Fruit fly (Drosophila melanogaster): ENCODE data around the gene Atg1.
A peak's percentile ranks its signal among the peaks of the same experiment; 100 is the strongest.

The Atg1 gene

DNA sequence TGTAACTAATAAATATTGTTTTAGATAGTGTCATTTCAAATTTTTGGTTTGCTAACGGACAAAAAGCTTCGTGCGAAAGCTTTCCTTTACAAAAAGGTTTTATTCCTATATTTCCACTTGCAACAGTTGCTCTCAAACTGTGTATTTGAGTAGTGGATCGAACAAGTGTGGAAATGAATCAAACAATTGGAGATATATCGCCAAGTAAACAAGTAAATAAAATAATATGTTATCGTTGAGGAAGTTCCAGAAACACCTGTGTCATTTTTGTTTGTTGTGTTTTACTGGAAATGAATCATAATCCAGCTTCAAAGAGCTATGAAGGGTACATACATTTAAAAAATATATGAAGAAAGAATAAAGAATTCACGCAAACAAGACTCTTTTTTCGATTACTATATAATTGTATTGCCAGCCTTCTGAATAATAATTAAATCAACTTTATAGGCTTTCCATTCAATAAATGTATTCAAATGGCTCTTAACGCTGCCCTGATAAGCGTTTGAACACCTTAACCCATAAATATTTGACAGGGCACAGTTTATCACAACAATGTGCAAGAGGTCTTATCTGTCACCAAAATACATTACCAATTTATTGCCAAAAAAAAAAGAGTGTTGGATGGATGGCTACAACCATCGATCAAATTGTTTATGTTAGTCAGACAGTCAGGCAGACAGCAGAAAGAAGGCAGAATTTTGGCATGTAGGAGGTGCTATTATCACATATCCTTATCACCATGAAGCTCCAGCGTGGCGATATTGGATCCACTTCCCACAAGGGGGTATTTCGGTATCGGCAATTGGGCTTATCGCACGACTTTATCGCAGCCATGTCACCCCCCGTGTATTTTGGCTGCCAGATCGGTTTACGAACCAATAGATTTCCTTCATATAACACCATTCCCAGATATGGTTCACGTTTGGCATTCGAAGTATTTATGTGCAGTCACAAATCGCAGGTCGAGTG is 30.9 kb upstream of the Atg1 start (continued):
- peak; percentile 21 for TF ChIP-seq Dek (tag; optimal IDR thresholded peaks at IDR 0.05)
- no peak for TF ChIP-seq CG14014 (GFP tag; IDR thresholded peaks at IDR 0.05)
- no peak for TF ChIP-seq CG8765 (GFP tag; IDR thresholded peaks at IDR 0.05)
- TF ChIP-seq CG17912 (GFP tag; optimal IDR thresholded peaks at IDR 0.05) = no peak
- TF ChIP-seq CG6689 (GFP tag; IDR thresholded peaks at IDR 0.05) = no peak
- TF ChIP-seq CG18619 (GFP tag; optimal IDR thresholded peaks at IDR 0.05) = no peak
- TF ChIP-seq hb (GFP tag; IDR thresholded peaks at IDR 0.05; ENCODE audit: partially characterized antibody) = no peak
- TF ChIP-seq vnd (GFP tag; IDR thresholded peaks at IDR 0.05; ENCODE audit: partially characterized antibody) = no peak
- TF ChIP-seq amos (GFP tag; IDR thresholded peaks at IDR 0.05; ENCODE audit: partially characterized antibody) = no peak
- no peak for TF ChIP-seq ato (GFP tag; IDR thresholded peaks at IDR 0.05; ENCODE audit: partially characterized antibody)
- TF ChIP-seq Myb (GFP tag; optimal IDR thresholded peaks at IDR 0.05) = peak; percentile 85
- TF ChIP-seq HLHmδ (GFP tag; optimal IDR thresholded peaks at IDR 0.05) = no peak
- no peak for TF ChIP-seq CG7987 (GFP tag; optimal IDR thresholded peaks at IDR 0.05)
- no peak for TF ChIP-seq ems (GFP tag; optimal IDR thresholded peaks at IDR 0.05)
- no peak for TF ChIP-seq ab (GFP tag; optimal IDR thresholded peaks at IDR 0.05)
- no peak for TF ChIP-seq Dp (GFP tag; optimal IDR thresholded peaks at IDR 0.05)
- no peak for TF ChIP-seq CG10274 (GFP tag; optimal IDR thresholded peaks at IDR 0.05)
- TF ChIP-seq CG9727 (GFP tag; optimal IDR thresholded peaks at IDR 0.05) = no peak
- TF ChIP-seq CG10366 (GFP tag; IDR thresholded peaks at IDR 0.05) = no peak
- TF ChIP-seq CG4617 (GFP tag; optimal IDR thresholded peaks at IDR 0.05; ENCODE audit: borderline replicate concordance) = no peak
- TF ChIP-seq cad (GFP tag; optimal IDR thresholded peaks at IDR 0.05) = no peak
- no peak for TF ChIP-seq Dfd (GFP tag; optimal IDR thresholded peaks at IDR 0.05)
- no peak for TF ChIP-seq CG8281 (tag; optimal IDR thresholded peaks at IDR 0.05)
- no peak for TF ChIP-seq sna (GFP tag; IDR thresholded peaks at IDR 0.05; ENCODE audit: partially characterized antibody)
- no peak for TF ChIP-seq bab2 (GFP tag; optimal IDR thresholded peaks at IDR 0.05)
- no peak for TF ChIP-seq ranshi (GFP tag; IDR thresholded peaks at IDR 0.05)
- no peak for TF ChIP-seq vvl (GFP tag; IDR thresholded peaks at IDR 0.05)
- no peak for TF ChIP-seq grau (tag; optimal IDR thresholded peaks at IDR 0.05)
- no peak for TF ChIP-seq da (GFP tag; optimal IDR thresholded peaks at IDR 0.05)
- TF ChIP-seq Poxn (GFP tag; IDR thresholded peaks at IDR 0.05) = no peak
- TF ChIP-seq ttk (GFP tag; IDR thresholded peaks at IDR 0.05) = no peak
- TF ChIP-seq NFAT (GFP tag; IDR thresholded peaks at IDR 0.05) = no peak
- no peak for TF ChIP-seq gsb (GFP tag; IDR thresholded peaks at IDR 0.05)
- peak; percentile 80 for TF ChIP-seq lab (GFP tag; optimal IDR thresholded peaks at IDR 0.05)
- TF ChIP-seq psq (GFP tag; optimal IDR thresholded peaks at IDR 0.05) = no peak
- no peak for TF ChIP-seq ind (GFP tag; optimal IDR thresholded peaks at IDR 0.05)
- TF ChIP-seq CG3995 (GFP tag; optimal IDR thresholded peaks at IDR 0.05) = no peak
- peak; percentile 4 for TF ChIP-seq CG2202 (tag; optimal IDR thresholded peaks at IDR 0.05)
- TF ChIP-seq CG2712 (tag; optimal IDR thresholded peaks at IDR 0.05) = no peak
- no peak for TF ChIP-seq chn (GFP tag; optimal IDR thresholded peaks at IDR 0.05)
- no peak for TF ChIP-seq CrebB (tag; optimal IDR thresholded peaks at IDR 0.05)
- TF ChIP-seq mam (GFP tag; optimal IDR thresholded peaks at IDR 0.05) = no peak
- TF ChIP-seq CG12236 (GFP tag; optimal IDR thresholded peaks at IDR 0.05) = no peak
- TF ChIP-seq MESR4 (GFP tag; optimal IDR thresholded peaks at IDR 0.05) = no peak
- TF ChIP-seq CG3407 (GFP tag; optimal IDR thresholded peaks at IDR 0.05) = peak; percentile 4
- TF ChIP-seq YL-1 (GFP tag; optimal IDR thresholded peaks at IDR 0.05) = no peak
- no peak for TF ChIP-seq fru (optimal IDR thresholded peaks at IDR 0.05)
- TF ChIP-seq Gsc (GFP tag; IDR thresholded peaks at IDR 0.05) = no peak
- TF ChIP-seq CG4282 (GFP tag; optimal IDR thresholded peaks at IDR 0.05) = no peak
- TF ChIP-seq CG15601 (tag; optimal IDR thresholded peaks at IDR 0.05) = peak; percentile 47

Measured in whole organism, embryonic.